Fruit fly (Drosophila melanogaster) whole organism, prepupa: ENCODE results near the gene Galphai.

Experiments
- CG10631 ChIP-seq: fragments of 200-800 bp; sonication (Bioruptor generic); optimal IDR thresholded peaks from 2 replicates; lab custom pipeline; 2016; ENCODE audit warnings: missing biosample characterization, missing genetic modification characterization
- CG10669 ChIP-seq: fragments of 200-800 bp; sonication (Bioruptor generic); optimal IDR thresholded peaks from 3 replicates; lab custom pipeline; 2018; ENCODE audit warnings: missing biosample characterization, mild to moderate bottlenecking, missing genetic modification characterization, moderate library complexity
- CG11762 ChIP-seq: fragments of 200-800 bp; sonication (Bioruptor generic); optimal IDR thresholded peaks from 3 replicates; lab custom pipeline; 2016; ENCODE audit warnings: missing biosample characterization, missing genetic modification characterization; ENCODE audit not compliant: insufficient read depth
- CG11902 ChIP-seq: fragments of 200-800 bp; sonication (Bioruptor generic); optimal IDR thresholded peaks from 3 replicates; lab custom pipeline; 2016; ENCODE audit warnings: missing biosample characterization, missing genetic modification characterization
- CG16779 ChIP-seq: fragments of 200-800 bp; sonication (Bioruptor generic); optimal IDR thresholded peaks from 3 replicates; lab custom pipeline; 2017; ENCODE audit warnings: missing biosample characterization, mild to moderate bottlenecking, missing genetic modification characterization
- CG31627 ChIP-seq: fragments of 200-800 bp; sonication (Bioruptor generic); optimal IDR thresholded peaks from 3 replicates; lab custom pipeline; 2016; ENCODE audit warnings: missing biosample characterization, missing genetic modification characterization
- CG32006 ChIP-seq: fragments of 200-800 bp; sonication (Bioruptor generic); optimal IDR thresholded peaks from 3 replicates; lab custom pipeline; 2017; ENCODE audit warnings: missing biosample characterization, mild to moderate bottlenecking, missing genetic modification characterization
- CG34406 ChIP-seq: fragments of 200-800 bp; sonication (Bioruptor generic); optimal IDR thresholded peaks from 3 replicates; lab custom pipeline; 2016; ENCODE audit warnings: missing biosample characterization, missing genetic modification characterization
- CG6163 ChIP-seq: fragments of 200-800 bp; sonication (Bioruptor generic); IDR thresholded peaks from 3 replicates; pipeline ENCODE4 v1.3.6; 2022; ENCODE audit warnings: missing biosample characterization, missing genetic modification characterization
- CG6276 ChIP-seq: fragments of 200-800 bp; sonication (Bioruptor generic); optimal IDR thresholded peaks from 2 replicates; lab custom pipeline; 2017; ENCODE audit warnings: missing biosample characterization, mild to moderate bottlenecking, missing genetic modification characterization
- CG6792 ChIP-seq: fragments of 200-800 bp; sonication (Bioruptor generic); optimal IDR thresholded peaks from 3 replicates; lab custom pipeline; 2016; ENCODE audit warnings: missing biosample characterization, missing genetic modification characterization
- CG7368 ChIP-seq: fragments of 200-800 bp; sonication (Bioruptor generic); optimal IDR thresholded peaks from 3 replicates; lab custom pipeline; 2016; ENCODE audit warnings: missing biosample characterization, missing genetic modification characterization
- CG8319 ChIP-seq: fragments of 200-800 bp; sonication (Bioruptor generic); optimal IDR thresholded peaks from 3 replicates; lab custom pipeline; 2016; ENCODE audit warnings: missing biosample characterization, missing genetic modification characterization
- CG8632 ChIP-seq: fragments of 200-800 bp; sonication (Bioruptor generic); optimal IDR thresholded peaks from 3 replicates; lab custom pipeline; 2016; ENCODE audit warnings: missing biosample characterization, missing genetic modification characterization
- Eip75B ChIP-seq: fragments of 200-800 bp; sonication (Bioruptor generic); optimal IDR thresholded peaks from 3 replicates; lab custom pipeline; 2016; ENCODE audit warnings: missing biosample characterization, missing genetic modification characterization
- Eip78C ChIP-seq: fragments of 200-800 bp; sonication (Bioruptor generic); peaks from one replicate; lab custom pipeline; 2016; ENCODE audit warnings: missing biosample characterization, missing genetic modification characterization
- Eip93F ChIP-seq: fragments of 200-800 bp; sonication (Bioruptor generic); optimal IDR thresholded peaks from 2 replicates; lab custom pipeline; 2016; ENCODE audit warnings: missing biosample characterization, mild to moderate bottlenecking, missing genetic modification characterization
- Ets21C ChIP-seq: fragments of 200-800 bp; sonication (Bioruptor generic); optimal IDR thresholded peaks from 3 replicates; lab custom pipeline; 2016; ENCODE audit warnings: missing biosample characterization, missing genetic modification characterization
- Gug ChIP-seq: fragments of 200-800 bp; sonication (Bioruptor generic); IDR thresholded peaks from 2 replicates; pipeline ENCODE4 v1.3.6; 2022; ENCODE audit warnings: missing biosample characterization, missing genetic modification characterization
- Hr38 ChIP-seq: sonication (Bioruptor generic); optimal IDR thresholded peaks from 2 replicates; lab custom pipeline; 2016; ENCODE audit warnings: missing biosample characterization, missing genetic modification characterization
- Hr39 ChIP-seq: fragments of 200-800 bp; sonication (Bioruptor generic); optimal IDR thresholded peaks from 2 replicates; lab custom pipeline; 2016; ENCODE audit warnings: missing biosample characterization, missing genetic modification characterization
- Hr4 ChIP-seq: fragments of 200-800 bp; sonication (Bioruptor generic); optimal IDR thresholded peaks from 3 replicates; lab custom pipeline; 2016; ENCODE audit warnings: missing biosample characterization, missing genetic modification characterization
- Met ChIP-seq: fragments of 200-800 bp; sonication (Bioruptor generic); optimal IDR thresholded peaks from 3 replicates; lab custom pipeline; 2016; ENCODE audit warnings: missing biosample characterization, missing genetic modification characterization
- Smox ChIP-seq: fragments of 200-800 bp; sonication (Bioruptor generic); optimal IDR thresholded peaks from 3 replicates; lab custom pipeline; 2016; ENCODE audit warnings: missing biosample characterization, missing genetic modification characterization
- Sox15 ChIP-seq: fragments of 200-800 bp; sonication (Bioruptor generic); optimal IDR thresholded peaks from 3 replicates; lab custom pipeline; 2016; ENCODE audit warnings: missing biosample characterization, missing genetic modification characterization
- acj6 ChIP-seq: fragments of 200-800 bp; sonication (Bioruptor generic); optimal IDR thresholded peaks from 3 replicates; lab custom pipeline; 2016; ENCODE audit warnings: missing biosample characterization, missing genetic modification characterization
- dac ChIP-seq: fragments of 200-800 bp; sonication (Bioruptor generic); optimal IDR thresholded peaks from 2 replicates; lab custom pipeline; 2017; ENCODE audit warnings: missing biosample characterization, mild to moderate bottlenecking, missing genetic modification characterization
- dsx ChIP-seq: fragments of 200-800 bp; optimal IDR thresholded peaks from 3 replicates; lab custom pipeline; 2019; ENCODE audit warnings: missing biosample characterization, mild to moderate bottlenecking, missing genetic modification characterization, moderate library complexity; ENCODE audit not compliant: poor library complexity, severe bottlenecking
- eg ChIP-seq: fragments of 200-800 bp; sonication (Bioruptor generic); IDR thresholded peaks from 3 replicates; pipeline ENCODE4 v1.3.6; 2022; ENCODE audit warnings: missing biosample characterization, missing genetic modification characterization
- esn ChIP-seq: fragments of 200-800 bp; sonication (Bioruptor generic); optimal IDR thresholded peaks from 2 replicates; lab custom pipeline; 2016; ENCODE audit warnings: missing biosample characterization, mild to moderate bottlenecking, missing genetic modification characterization, moderate library complexity
- fd59A ChIP-seq: fragments of 200-800 bp; sonication (Bioruptor generic); optimal IDR thresholded peaks from 2 replicates; lab custom pipeline; 2017; ENCODE audit warnings: missing biosample characterization, mild to moderate bottlenecking, missing genetic modification characterization, missing genetic modification reagents
- fkh ChIP-seq: fragments of 200-800 bp; sonication (Bioruptor generic); optimal IDR thresholded peaks from 3 replicates; lab custom pipeline; 2017; ENCODE audit warnings: missing biosample characterization, mild to moderate bottlenecking, missing genetic modification characterization, moderate library complexity
- lz ChIP-seq: fragments of 200-800 bp; sonication (Bioruptor generic); optimal IDR thresholded peaks from 3 replicates; lab custom pipeline; 2016; ENCODE audit warnings: missing biosample characterization, missing genetic modification characterization
- net ChIP-seq: fragments of 200-800 bp; sonication (Bioruptor generic); optimal IDR thresholded peaks from 3 replicates; lab custom pipeline; 2016; ENCODE audit warnings: missing biosample characterization, missing genetic modification characterization
- ss ChIP-seq, 2 experiments: fragments of 200-800 bp; sonication (Bioruptor generic); optimal IDR thresholded peaks; 2 replicates in 1 of 2; 3 replicates in 1 of 2; lab custom pipeline; 2017 to 2018; ENCODE audit warnings: mild to moderate bottlenecking in 2 of 2, missing biosample characterization in 2 of 2, missing genetic modification characterization in 2 of 2, moderate library complexity in 1 of 2
- svp ChIP-seq: fragments of 200-800 bp; sonication (Bioruptor generic); peaks from one replicate; lab custom pipeline; 2016; ENCODE audit warnings: missing biosample characterization, missing genetic modification characterization
- vri ChIP-seq: fragments of 200-800 bp; sonication (Bioruptor generic); optimal IDR thresholded peaks from 3 replicates; lab custom pipeline; 2016; ENCODE audit warnings: missing biosample characterization, mild to moderate bottlenecking, missing genetic modification characterization

Gene Galphai

dm6 chr3L:6963792-6964487 lies 15.9 kb downstream of the Galphai start (continued):
- peak; percentile 81 for TF ChIP-seq CG6276 (GFP tag; lab: Kevin White, UChicago)
- TF ChIP-seq ss (GFP tag; optimal IDR thresholded peaks at IDR 0.05; lab: Kevin White, UChicago): peak; percentile 77 to 89
- TF ChIP-seq Hr38: no peak
- peak; percentile 26 for TF ChIP-seq Ets21C
- peak; percentile 60 for TF ChIP-seq Smox (GFP tag; lab: Kevin White, UChicago)
- TF ChIP-seq CG10631: peak; percentile 80
- TF ChIP-seq dsx (GFP tag; lab: Kevin White, UChicago): peak; percentile 80
- peak; percentile 70 for TF ChIP-seq esn (GFP tag; lab: Kevin White, UChicago)
- peak; percentile 68 for TF ChIP-seq CG34406 (GFP tag; lab: Kevin White, UChicago)

- TF ChIP-seq acj6 (GFP tag; lab: Kevin White, UChicago): no peak
- peak; percentile 15 for TF ChIP-seq svp (GFP tag; lab: Kevin White, UChicago)
These were observed 16.7 kb downstream of the Galphai start for dm6 chr3L:6963175-6963574.

- peak; percentile 80 for TF ChIP-seq vri (GFP tag; lab: Kevin White, UChicago)
- TF ChIP-seq net (GFP tag; lab: Kevin White, UChicago): no peak
- 0 out of 3 replicates have a peak, but pooled peaks have one; percentile 8 for TF ChIP-seq CG6163 (GFP tag; lab: Robert Waterston, UW)
- TF ChIP-seq, all 60 proteins: peak for 2
These were observed 17.8 kb downstream of the Galphai start for dm6 chr3L:6961992-6962570.

- TF ChIP-seq esn (GFP tag; lab: Kevin White, UChicago) (peak; percentile 20), Eip75B (peak; percentile 3), Eip78C (GFP tag; lab: Kevin White, UChicago) (peak; percentile 63), CG6792 (GFP tag; lab: Kevin White, UChicago) (no peak), fkh (peak; percentile 93), Eip93F (GFP tag; lab: Kevin White, UChicago) (peak; percentile 24)
These were observed 22.0 kb downstream of the Galphai start, which contains the start of the genes Uqcc1 and Surf1 for dm6 chr3L:6957753-6958420. TSS of gene Uqcc1 (minus strand) at chr3L:6958108. TSS of gene Surf1 (plus strand) at chr3L:6958346.

dm6 chr3L:6955254-6956229 lies 24.3 kb downstream of the Galphai start, which contains the start of the genes CG10077 and CG9948:
TSS of gene CG10077 (minus strand) at chr3L:6955904.
TSS of gene CG9948 (plus strand) at chr3L:6955991.
- TF ChIP-seq CG16779 (tag; lab: Kevin White, UChicago) (no peak), Sox15 (peak; percentile 79), fd59A (peak; percentile 83), CG31627 (GFP tag; lab: Kevin White, UChicago) (peak; percentile 88), CG10631 (peak; percentile 87), CG11762 (peak; percentile 83), CG7368 (GFP tag; lab: Kevin White, UChicago) (peak; percentile 82), eg (GFP tag; lab: Robert Waterston, UW) (peak; percentile 95), CG8632 (GFP tag; lab: Kevin White, UChicago) (peak; percentile 89), lz (peak; percentile 90), CG32006 (GFP tag; lab: Kevin White, UChicago) (peak; percentile 87), CG11902 (GFP tag; lab: Kevin White, UChicago) (peak; percentile 76), Eip78C (GFP tag; lab: Kevin White, UChicago) (peak; percentile 98), Hr38 (no peak), CG6163 (GFP tag; lab: Robert Waterston, UW) (peak; percentile 91), CG8319 (GFP tag; lab: Kevin White, UChicago) (peak; percentile 75), dac (GFP tag; lab: Kevin White, UChicago) (peak; percentile 51), Eip75B (peak; percentile 85), Hr39 (GFP tag; lab: Kevin White, UChicago) (peak; percentile 83), Met (peak; percentile 90), acj6 (GFP tag; lab: Kevin White, UChicago) (peak; percentile 93), Hr4 (peak; percentile 92), CG10669 (peak; percentile 88), Gug (GFP tag; lab: Robert Waterston, UW) (peak; percentile 82), ss (GFP tag; optimal IDR thresholded peaks at IDR 0.05; lab: Kevin White, UChicago) (peak; percentile 79 to 88), net (GFP tag; lab: Kevin White, UChicago) (peak; percentile 85)
